Fruit fly (Drosophila melanogaster) whole organism, embryonic: ENCODE results near the gene SdhC.

Source experiments
- Adf1 ChIP-seq: fragments of 200-800 bp; sonication (Bioruptor generic); IDR thresholded peaks from 2 replicates; pipeline ENCODE4 v1.3.6; 2022; ENCODE audit warnings: missing biosample characterization, missing genetic modification characterization
- CG10321 ChIP-seq: fragments of 200-800 bp; sonication (Bioruptor generic); IDR thresholded peaks from 2 replicates; pipeline ENCODE4 v1.3.6; 2022; ENCODE audit warnings: missing biosample characterization, missing genetic modification characterization
- CG11504 ChIP-seq: fragments of 200-800 bp; sonication (Bioruptor generic); optimal IDR thresholded peaks from 3 replicates; lab custom pipeline; 2019; ENCODE audit warnings: missing biosample characterization, mild to moderate bottlenecking, missing genetic modification characterization, moderate library complexity
- CG11560 ChIP-seq: fragments of 200-800 bp; sonication (Bioruptor generic); IDR thresholded peaks from 3 replicates; pipeline ENCODE4 v1.3.6; 2022; ENCODE audit warnings: missing biosample characterization, missing genetic modification characterization
- CG12391 ChIP-seq: fragments of 200-800 bp; sonication (Bioruptor generic); optimal IDR thresholded peaks from 3 replicates; lab custom pipeline; 2018; ENCODE audit warnings: missing biosample characterization, mild to moderate bottlenecking, missing genetic modification characterization, moderate library complexity
- CG18262 ChIP-seq: fragments of 200-800 bp; optimal IDR thresholded peaks from 3 replicates; lab custom pipeline; 2019; ENCODE audit warnings: missing biosample characterization, mild to moderate bottlenecking, missing genetic modification characterization, moderate library complexity
- CG18476 ChIP-seq: fragments of 200-800 bp; sonication (Bioruptor generic); optimal IDR thresholded peaks from 2 replicates; lab custom pipeline; 2016; ENCODE audit warnings: missing biosample characterization, mild to moderate bottlenecking, missing genetic modification characterization
- CG2712 ChIP-seq: fragments of 200-800 bp; optimal IDR thresholded peaks from 3 replicates; lab custom pipeline; 2019; ENCODE audit warnings: missing biosample characterization, mild to moderate bottlenecking, missing genetic modification characterization, moderate library complexity
- CG2889 ChIP-seq: fragments of 200-800 bp; sonication (Bioruptor generic); IDR thresholded peaks from 3 replicates; pipeline ENCODE4 v1.3.6; 2022; ENCODE audit warnings: missing biosample characterization, missing genetic modification characterization
- CG30431 ChIP-seq: fragments of 200-800 bp; sonication (Bioruptor generic); optimal IDR thresholded peaks from 2 replicates; lab custom pipeline; 2017; ENCODE audit warnings: missing biosample characterization, missing genetic modification characterization
- CG31441 ChIP-seq: fragments of 200-800 bp; sonication (Bioruptor generic); IDR thresholded peaks from 2 replicates; pipeline ENCODE4 v1.3.6; 2022; ENCODE audit warnings: missing biosample characterization, missing genetic modification characterization
- CG4328 ChIP-seq: fragments of 200-800 bp; sonication (Bioruptor generic); optimal IDR thresholded peaks from 3 replicates; lab custom pipeline; 2017; ENCODE audit warnings: missing biosample characterization, missing genetic modification reagents, missing genetic modification characterization
- CG4617 ChIP-seq: fragments of 200-800 bp; sonication (Bioruptor generic); optimal IDR thresholded peaks from 3 replicates; lab custom pipeline; 2016; ENCODE audit warnings: missing biosample characterization, missing genetic modification characterization, borderline replicate concordance
- CG4820 ChIP-seq: fragments of 200-800 bp; sonication (Bioruptor generic); optimal IDR thresholded peaks from 3 replicates; lab custom pipeline; 2016; ENCODE audit warnings: missing biosample characterization, missing genetic modification characterization
- CG5180 ChIP-seq: fragments of 200-800 bp; sonication (Bioruptor generic); optimal IDR thresholded peaks from 3 replicates; lab custom pipeline; 2017; ENCODE audit warnings: missing biosample characterization, missing genetic modification characterization, mild to moderate bottlenecking, moderate library complexity, missing genetic modification reagents
- CG7357 ChIP-seq: fragments of 200-800 bp; sonication (Bioruptor generic); IDR thresholded peaks from 3 replicates; pipeline ENCODE4 v1.3.6; 2022; ENCODE audit warnings: missing biosample characterization, missing genetic modification characterization
- CG7928 ChIP-seq: fragments of 200-800 bp; sonication (Bioruptor generic); optimal IDR thresholded peaks from 2 replicates; lab custom pipeline; 2017; ENCODE audit warnings: missing biosample characterization, mild to moderate bottlenecking, missing genetic modification characterization
- CG7963 ChIP-seq: fragments of 200-800 bp; sonication (Bioruptor generic); IDR thresholded peaks from 3 replicates; pipeline ENCODE4 v1.3.6; 2022; ENCODE audit warnings: missing biosample characterization, missing genetic modification characterization; ENCODE audit not compliant: partially characterized antibody
- CG7987 ChIP-seq: fragments of 200-800 bp; sonication (Bioruptor generic); optimal IDR thresholded peaks from 2 replicates; lab custom pipeline; 2018; ENCODE audit warnings: missing biosample characterization, mild to moderate bottlenecking, missing genetic modification characterization, moderate library complexity
- CG9876 ChIP-seq: fragments of 200-800 bp; sonication (Bioruptor generic); optimal IDR thresholded peaks from 2 replicates; lab custom pipeline; 2016; ENCODE audit warnings: missing biosample characterization, missing genetic modification characterization
- Dad ChIP-seq: fragments of 200-800 bp; sonication (Bioruptor generic); optimal IDR thresholded peaks from 3 replicates; lab custom pipeline; 2016; ENCODE audit warnings: missing biosample characterization, missing genetic modification characterization
- Dp ChIP-seq: fragments of 200-800 bp; sonication (Bioruptor generic); optimal IDR thresholded peaks from 2 replicates; lab custom pipeline; 2018; ENCODE audit warnings: missing biosample characterization, mild to moderate bottlenecking, missing genetic modification characterization, moderate library complexity
- E2f1 ChIP-seq: fragments of 200-800 bp; sonication (Bioruptor generic); IDR thresholded peaks from 2 replicates; pipeline ENCODE4 v1.3.6; 2022; ENCODE audit warnings: missing biosample characterization, missing genetic modification characterization
- Eip74EF ChIP-seq, 2 experiments: fragments of 200-800 bp in 1 of 2; fragments of >200 bp in 1 of 2; sonication (Bioruptor generic) in 1 of 2; optimal IDR thresholded peaks; 2 replicates each; lab custom pipeline; 2017 to 2019; ENCODE audit warnings: missing biosample characterization in 2 of 2, missing genetic modification characterization in 2 of 2, mild to moderate bottlenecking in 1 of 2, moderate library complexity in 1 of 2
- Gsc ChIP-seq: fragments of 200-800 bp; sonication (Bioruptor generic); IDR thresholded peaks from 2 replicates; pipeline ENCODE4 v1.3.6; 2022; ENCODE audit warnings: missing biosample characterization, missing genetic modification characterization
- Hr3 ChIP-seq: fragments of 200-800 bp; sonication (Bioruptor generic); optimal IDR thresholded peaks from 3 replicates; lab custom pipeline; 2016; ENCODE audit warnings: missing biosample characterization, missing genetic modification characterization
- Mad ChIP-seq: fragments of 200-800 bp; sonication (Bioruptor generic); optimal IDR thresholded peaks from 2 replicates; lab custom pipeline; 2016; ENCODE audit warnings: missing biosample characterization, missing genetic modification characterization
- bigmax ChIP-seq: fragments of 200-800 bp; sonication (Bioruptor generic); optimal IDR thresholded peaks from 2 replicates; lab custom pipeline; 2018; ENCODE audit warnings: missing biosample characterization, mild to moderate bottlenecking, missing genetic modification characterization
- bowl ChIP-seq: fragments of 200-800 bp; sonication (Bioruptor generic); IDR thresholded peaks from 2 replicates; pipeline ENCODE4 v1.3.6; 2022; ENCODE audit warnings: missing biosample characterization, missing genetic modification characterization
- crp ChIP-seq, 2 experiments: fragments of 200-800 bp; sonication (Bioruptor generic); optimal IDR thresholded peaks; 2 replicates in 1 of 2; 3 replicates in 1 of 2; lab custom pipeline; 2017; ENCODE audit warnings: missing biosample characterization in 2 of 2, missing genetic modification characterization in 2 of 2, mild to moderate bottlenecking in 1 of 2, moderate library complexity in 1 of 2
- disco-r ChIP-seq: fragments of 200-800 bp; sonication (Bioruptor generic); optimal IDR thresholded peaks from 2 replicates; lab custom pipeline; 2016; ENCODE audit warnings: missing biosample characterization, missing genetic modification characterization
- dm ChIP-seq: fragments of 200-800 bp; sonication (Bioruptor generic); optimal IDR thresholded peaks from 3 replicates; lab custom pipeline; 2016; ENCODE audit warnings: missing biosample characterization, missing genetic modification characterization
- ems ChIP-seq: fragments of 200-800 bp; sonication (Bioruptor generic); optimal IDR thresholded peaks from 3 replicates; lab custom pipeline; 2016; ENCODE audit warnings: missing biosample characterization, missing genetic modification characterization
- gfzf ChIP-seq: fragments of 200-800 bp; sonication (Bioruptor generic); optimal IDR thresholded peaks from 2 replicates; lab custom pipeline; 2016; ENCODE audit warnings: missing biosample characterization, mild to moderate bottlenecking, missing genetic modification characterization, moderate library complexity
- gsb-n ChIP-seq: fragments of 200-800 bp; sonication (Bioruptor generic); optimal IDR thresholded peaks from 3 replicates; lab custom pipeline; 2018; ENCODE audit warnings: missing biosample characterization, mild to moderate bottlenecking, missing genetic modification characterization
- insv ChIP-seq, 2 experiments: fragments of 200-800 bp; sonication (Bioruptor generic); optimal IDR thresholded peaks; 3 replicates each; lab custom pipeline; 2016 to 2018; ENCODE audit warnings: missing biosample characterization in 2 of 2, missing genetic modification characterization in 2 of 2
- inv ChIP-seq: fragments of 200-800 bp; sonication (Bioruptor generic); IDR thresholded peaks from 2 replicates; pipeline ENCODE4 v1.3.6; 2022; ENCODE audit warnings: missing biosample characterization, missing genetic modification characterization; ENCODE audit not compliant: partially characterized antibody
- jing ChIP-seq: fragments of 200-800 bp; sonication (Bioruptor generic); optimal IDR thresholded peaks from 2 replicates; lab custom pipeline; 2018; ENCODE audit warnings: missing biosample characterization, mild to moderate bottlenecking, missing genetic modification characterization
- knrl ChIP-seq: fragments of 200-800 bp; sonication (Bioruptor generic); IDR thresholded peaks from 3 replicates; pipeline ENCODE4 v1.3.6; 2022; ENCODE audit warnings: missing biosample characterization, missing genetic modification characterization; ENCODE audit not compliant: partially characterized antibody
- pnt ChIP-seq: fragments of 200-800 bp; sonication (Bioruptor generic); optimal IDR thresholded peaks from 3 replicates; lab custom pipeline; 2016; ENCODE audit warnings: missing biosample characterization, missing genetic modification characterization
- prd ChIP-seq, 3 experiments: fragments of >200 bp in 2 of 3; fragments of 200-800 bp in 1 of 3; sonication (Bioruptor generic) in 1 of 3; optimal IDR thresholded peaks in 2 of 3; IDR thresholded peaks in 1 of 3; 2 replicates in 2 of 3; 3 replicates in 1 of 3; pipeline versions ENCODE4 v1.3.6 to Lab custom; 2017 to 2022; ENCODE audit warnings: missing biosample characterization in 1 of 3, missing genetic modification characterization in 1 of 3
- pum ChIP-seq: fragments of 200-800 bp; sonication (Bioruptor generic); optimal IDR thresholded peaks from 2 replicates; lab custom pipeline; 2016; ENCODE audit warnings: missing biosample characterization, missing genetic modification characterization
- repo ChIP-seq: fragments of 200-800 bp; sonication (Bioruptor generic); optimal IDR thresholded peaks from 2 replicates; lab custom pipeline; 2016; ENCODE audit warnings: missing biosample characterization, missing genetic modification characterization
- trh ChIP-seq: fragments of 200-800 bp; sonication (Bioruptor generic); optimal IDR thresholded peaks from 2 replicates; lab custom pipeline; 2016; ENCODE audit warnings: missing biosample characterization, missing genetic modification characterization
- wor ChIP-seq: fragments of 200-800 bp; sonication (Bioruptor generic); IDR thresholded peaks from 2 replicates; pipeline ENCODE4 v1.3.6; 2022; ENCODE audit warnings: missing biosample characterization, missing genetic modification characterization
- z ChIP-seq: fragments of 200-800 bp; sonication (Bioruptor generic); IDR thresholded peaks from 3 replicates; pipeline ENCODE4 v1.3.6; 2022; ENCODE audit warnings: missing biosample characterization, missing genetic modification characterization
- zf30C ChIP-seq: fragments of 200-800 bp; sonication (Bioruptor generic); optimal IDR thresholded peaks from 3 replicates; lab custom pipeline; 2018; ENCODE audit warnings: missing biosample characterization, mild to moderate bottlenecking, missing genetic modification characterization

The SdhC gene

dm6 chr3R:11230392-11230791 is 20.7 kb upstream of the SdhC start, which contains the start of gene GCC88 (continued):
- peak; percentile 29 for TF ChIP-seq Dp (GFP tag; lab: Kevin White, UChicago)
- TF ChIP-seq gfzf (GFP tag; lab: Kevin White, UChicago) = peak; percentile 63
- no peak for TF ChIP-seq Dad
- TF ChIP-seq CG4617 (GFP tag; lab: Kevin White, UChicago) = peak; percentile 46
- TF ChIP-seq CG2712 (tag; lab: Kevin White, UChicago) = no peak
- peak; percentile 23 to 84 for TF ChIP-seq crp (GFP tag; optimal IDR thresholded peaks at IDR 0.05; lab: Kevin White, UChicago)
- TF ChIP-seq, all 482 proteins: peak for 11

dm6 chr3R:11226496-11226895 is 16.8 kb upstream of the SdhC start, which contains the start of gene CG17726:
CG17726 (plus strand) TSS chr3R:11226762.
- TF ChIP-seq Eip74EF (GFP tag; optimal IDR thresholded peaks at IDR 0.05; lab: Kevin White, UChicago) = peak in 1 of 2 experiments; percentile 97
- peak; percentile 86 for TF ChIP-seq Gsc (GFP tag; lab: Robert Waterston, UW)
- no peak for TF ChIP-seq zf30C
- TF ChIP-seq pnt (GFP tag; lab: Kevin White, UChicago) = peak; percentile 86
- peak; percentile 75; the same call in 1 of the 3 replicates for TF ChIP-seq z
- TF ChIP-seq CG7357 (GFP tag; lab: Robert Waterston, UW) = peak; percentile 92
- peak; percentile 94 for TF ChIP-seq CG4820 (GFP tag; lab: Kevin White, UChicago)
- TF ChIP-seq prd (optimal IDR thresholded peaks at IDR 0.05; lab: Kevin White, UChicago) = no peak
- peak; percentile 99 for TF ChIP-seq prd (GFP tag; IDR thresholded peaks at IDR 0.05; lab: Robert Waterston, UW)
- peak; percentile 88 for TF ChIP-seq pum
- TF ChIP-seq CG4328 = peak; percentile 55
- TF ChIP-seq CG7987 (GFP tag; lab: Kevin White, UChicago) = peak; percentile 65
- peak; percentile 91 for TF ChIP-seq CG30431 (GFP tag; lab: Kevin White, UChicago)
- peak; percentile 87 for TF ChIP-seq ems (GFP tag; lab: Kevin White, UChicago)
- TF ChIP-seq CG11504 (tag; lab: Kevin White, UChicago) = peak; percentile 95
- 0 out of 3 replicates have a peak, but pooled peaks have one; percentile 30 for TF ChIP-seq knrl (GFP tag; lab: Robert Waterston, UW)
- peak; percentile 85 for TF ChIP-seq disco-r (GFP tag; lab: Kevin White, UChicago)
- peak; percentile 99 for TF ChIP-seq gsb-n
- peak; percentile 98 for TF ChIP-seq E2f1
- peak; percentile 99 for TF ChIP-seq CG12391 (tag; lab: Kevin White, UChicago)
- TF ChIP-seq Mad = peak; percentile 89
- peak; percentile 98 for TF ChIP-seq CG18262
- peak; percentile 79 for TF ChIP-seq dm (GFP tag; lab: Kevin White, UChicago)
- peak; percentile 96 for TF ChIP-seq CG18476
- no peak for TF ChIP-seq CG7963 (GFP tag; lab: Robert Waterston, UW)
- TF ChIP-seq crp (GFP tag; optimal IDR thresholded peaks at IDR 0.05; lab: Kevin White, UChicago) = peak; percentile 62 to 88
- peak; percentile 97 for TF ChIP-seq CG2889 (GFP tag; lab: Robert Waterston, UW)
- TF ChIP-seq inv (GFP tag; lab: Robert Waterston, UW) = no peak
- TF ChIP-seq bigmax (GFP tag; lab: Kevin White, UChicago) = no peak
- TF ChIP-seq CG7928 (GFP tag; lab: Kevin White, UChicago) = peak; percentile 65
- TF ChIP-seq CG31441 = peak; percentile 98
- peak; percentile 93 for TF ChIP-seq CG4617 (GFP tag; lab: Kevin White, UChicago)
- TF ChIP-seq CG9876 = peak; percentile 52
- TF ChIP-seq jing (GFP tag; lab: Kevin White, UChicago) = peak; percentile 92
- TF ChIP-seq CG10321 (GFP tag; lab: Robert Waterston, UW) = peak; percentile 86
- TF ChIP-seq bowl (GFP tag; lab: Robert Waterston, UW) = peak; percentile 96
- peak; percentile 97 for TF ChIP-seq wor (GFP tag; lab: Robert Waterston, UW)
- TF ChIP-seq repo = peak; percentile 76
- peak; percentile 88 for TF ChIP-seq CG11560 (tag; lab: Robert Waterston, UW)
- TF ChIP-seq trh = peak; percentile 91
- no peak for TF ChIP-seq CG5180 (GFP tag; lab: Kevin White, UChicago)
- TF ChIP-seq Hr3 (GFP tag; lab: Kevin White, UChicago) = peak; percentile 97
- TF ChIP-seq Adf1 (GFP tag; lab: Robert Waterston, UW) = peak; percentile 84
- TF ChIP-seq insv (GFP tag; optimal IDR thresholded peaks at IDR 0.05; lab: Kevin White, UChicago) = peak in 1 of 2 experiments; percentile 60
